Fruit fly (Drosophila melanogaster) whole organism, embryonic: ENCODE measurements around the gene Duba.

Source experiments
- CG1024 ChIP-seq: fragments of 200-800 bp; sonication (Bioruptor generic); IDR thresholded peaks from 2 replicates; pipeline ENCODE4 v1.3.6; 2022; ENCODE audit warnings: missing biosample characterization, missing genetic modification characterization
- CG10462 ChIP-seq: fragments of 200-800 bp; sonication (Bioruptor generic); optimal IDR thresholded peaks from 2 replicates; lab custom pipeline; 2016; ENCODE audit warnings: missing biosample characterization, missing genetic modification characterization
- CG11085 ChIP-seq: fragments of 200-800 bp; sonication (Bioruptor generic); IDR thresholded peaks from 2 replicates; pipeline ENCODE4 v1.3.6; 2022; ENCODE audit warnings: missing biosample characterization, missing genetic modification characterization
- CG11504 ChIP-seq: fragments of 200-800 bp; sonication (Bioruptor generic); optimal IDR thresholded peaks from 3 replicates; lab custom pipeline; 2019; ENCODE audit warnings: missing biosample characterization, mild to moderate bottlenecking, missing genetic modification characterization, moderate library complexity
- CG11696 ChIP-seq: fragments of 200-800 bp; sonication (Bioruptor generic); IDR thresholded peaks from 2 replicates; pipeline ENCODE4 v1.3.6; 2022; ENCODE audit warnings: missing biosample characterization, missing genetic modification characterization
- CG13287 ChIP-seq: fragments of 200-800 bp; sonication (Bioruptor generic); IDR thresholded peaks from 2 replicates; pipeline ENCODE4 v1.3.6; 2022; ENCODE audit warnings: missing biosample characterization, missing genetic modification characterization; ENCODE audit not compliant: partially characterized antibody
- CG13424 ChIP-seq: fragments of 200-800 bp; sonication (Bioruptor generic); optimal IDR thresholded peaks from 2 replicates; lab custom pipeline; 2019; ENCODE audit warnings: missing biosample characterization, mild to moderate bottlenecking, missing genetic modification characterization, moderate library complexity
- CG13894 ChIP-seq: fragments of 200-800 bp; sonication (Bioruptor generic); optimal IDR thresholded peaks from 3 replicates; lab custom pipeline; 2018; ENCODE audit warnings: missing biosample characterization, mild to moderate bottlenecking, missing genetic modification characterization, moderate library complexity
- CG3065 ChIP-seq: fragments of 200-800 bp; sonication (Bioruptor generic); optimal IDR thresholded peaks from 2 replicates; lab custom pipeline; 2016; ENCODE audit warnings: missing biosample characterization, missing genetic modification characterization
- CG31388 ChIP-seq: fragments of 200-800 bp; sonication (Bioruptor generic); optimal IDR thresholded peaks from 2 replicates; lab custom pipeline; 2016; ENCODE audit warnings: missing biosample characterization, missing genetic modification characterization
- CG34224 ChIP-seq: fragments of 200-800 bp; sonication (Bioruptor generic); IDR thresholded peaks from 3 replicates; pipeline ENCODE4 v1.3.6; 2022; ENCODE audit warnings: missing biosample characterization, missing genetic modification characterization; ENCODE audit not compliant: partially characterized antibody
- CG34376 ChIP-seq: fragments of 200-800 bp; sonication (Bioruptor generic); optimal IDR thresholded peaks from 2 replicates; lab custom pipeline; 2018; ENCODE audit warnings: missing biosample characterization, mild to moderate bottlenecking, missing genetic modification characterization
- CG4707 ChIP-seq: fragments of 200-800 bp; sonication (Bioruptor generic); optimal IDR thresholded peaks from 2 replicates; lab custom pipeline; 2018; ENCODE audit warnings: missing biosample characterization, mild to moderate bottlenecking, missing genetic modification characterization, moderate library complexity
- CG7786 ChIP-seq: fragments of 200-800 bp; sonication (Bioruptor generic); optimal IDR thresholded peaks from 2 replicates; lab custom pipeline; 2016; ENCODE audit warnings: missing biosample characterization, missing genetic modification characterization
- CG9215 ChIP-seq: fragments of 200-800 bp; sonication (Bioruptor generic); IDR thresholded peaks from 2 replicates; pipeline ENCODE4 v1.3.6; 2022; ENCODE audit warnings: missing biosample characterization, missing genetic modification characterization
- CG9932 ChIP-seq: fragments of 200-800 bp; sonication (Bioruptor generic); IDR thresholded peaks from 2 replicates; pipeline ENCODE4 v1.3.6; 2022; ENCODE audit warnings: missing biosample characterization, missing genetic modification characterization
- D ChIP-seq, 2 experiments: fragments of 200-800 bp in 1 of 2; fragments of >200 bp in 1 of 2; sonication (Bioruptor generic) in 1 of 2; optimal IDR thresholded peaks; 2 replicates in 1 of 2; 3 replicates in 1 of 2; lab custom pipeline; 2017; ENCODE audit warnings: mild to moderate bottlenecking in 1 of 2, missing biosample characterization in 1 of 2, missing genetic modification characterization in 1 of 2, missing genetic modification reagents in 1 of 2
- D19A ChIP-seq: fragments of 200-800 bp; optimal IDR thresholded peaks from 3 replicates; lab custom pipeline; 2019; ENCODE audit warnings: missing biosample characterization, mild to moderate bottlenecking, missing genetic modification characterization, moderate library complexity
- Fer2 ChIP-seq: fragments of 200-800 bp; sonication (Bioruptor generic); optimal IDR thresholded peaks from 2 replicates; lab custom pipeline; 2018; ENCODE audit warnings: missing biosample characterization, mild to moderate bottlenecking, missing genetic modification characterization, moderate library complexity
- HmgZ ChIP-seq: fragments of 200-800 bp; sonication (Bioruptor generic); optimal IDR thresholded peaks from 2 replicates; lab custom pipeline; 2018; ENCODE audit warnings: missing biosample characterization, mild to moderate bottlenecking, missing genetic modification characterization
- Nf-YA ChIP-seq: fragments of 200-800 bp; sonication (Bioruptor generic); IDR thresholded peaks from 2 replicates; pipeline ENCODE4 v1.3.6; 2022; ENCODE audit warnings: missing biosample characterization, missing genetic modification characterization
- Nf-YC ChIP-seq: fragments of 200-800 bp; optimal IDR thresholded peaks from 3 replicates; lab custom pipeline; 2019; ENCODE audit warnings: missing biosample characterization, mild to moderate bottlenecking, missing genetic modification characterization, moderate library complexity
- Pdp1 ChIP-seq, 2 experiments: fragments of 200-800 bp; sonication (Bioruptor generic); optimal IDR thresholded peaks; 3 replicates each; lab custom pipeline; 2016; ENCODE audit warnings: missing biosample characterization in 2 of 2, missing genetic modification characterization in 2 of 2, mild to moderate bottlenecking in 1 of 2, moderate library complexity in 1 of 2
- Rx ChIP-seq: fragments of 200-800 bp; sonication (Bioruptor generic); IDR thresholded peaks from 2 replicates; pipeline ENCODE4 v1.3.6; 2022; ENCODE audit warnings: missing biosample characterization, missing genetic modification characterization
- Tbp ChIP-seq: fragments of >200 bp; optimal IDR thresholded peaks from 2 replicates; lab custom pipeline; 2018; ENCODE audit warnings: missing biosample characterization, missing genetic modification characterization
- Vsx1 ChIP-seq: fragments of 200-800 bp; sonication (Bioruptor generic); optimal IDR thresholded peaks from 2 replicates; lab custom pipeline; 2017; ENCODE audit warnings: missing biosample characterization, mild to moderate bottlenecking, missing genetic modification characterization, missing genetic modification reagents
- cas ChIP-seq: fragments of 200-800 bp; sonication (Bioruptor generic); IDR thresholded peaks from 2 replicates; pipeline ENCODE4 v1.3.6; 2022; ENCODE audit warnings: missing biosample characterization, missing genetic modification characterization
- danr ChIP-seq: fragments of 200-800 bp; sonication (Bioruptor generic); IDR thresholded peaks from 2 replicates; pipeline ENCODE4 v1.3.6; 2022; ENCODE audit warnings: missing biosample characterization, missing genetic modification characterization
- exex ChIP-seq: fragments of 200-800 bp; sonication (Bioruptor generic); optimal IDR thresholded peaks from 4 replicates; lab custom pipeline; 2018; ENCODE audit warnings: missing biosample characterization, mild to moderate bottlenecking, missing genetic modification characterization, moderate library complexity
- ftz-f1 ChIP-seq: fragments of 200-800 bp; sonication (Bioruptor generic); optimal IDR thresholded peaks from 2 replicates; lab custom pipeline; 2016; ENCODE audit warnings: missing biosample characterization, missing genetic modification characterization
- gce ChIP-seq: fragments of 200-800 bp; sonication (Bioruptor generic); IDR thresholded peaks from 3 replicates; pipeline ENCODE4 v1.3.6; 2022; ENCODE audit warnings: missing biosample characterization, missing genetic modification characterization
- gt ChIP-seq: fragments of 200-800 bp; sonication (Bioruptor generic); IDR thresholded peaks from 2 replicates; pipeline ENCODE4 v1.3.6; 2022; ENCODE audit warnings: missing biosample characterization, missing genetic modification characterization
- hbn ChIP-seq: fragments of 200-800 bp; sonication (Bioruptor generic); IDR thresholded peaks from 2 replicates; pipeline ENCODE4 v1.3.6; 2022; ENCODE audit warnings: missing biosample characterization, missing genetic modification characterization; ENCODE audit not compliant: partially characterized antibody
- kah ChIP-seq: fragments of 200-800 bp; sonication (Bioruptor generic); optimal IDR thresholded peaks from 2 replicates; lab custom pipeline; 2018; ENCODE audit warnings: missing biosample characterization, mild to moderate bottlenecking, missing genetic modification characterization
- lab ChIP-seq: fragments of 200-800 bp; sonication (Bioruptor generic); optimal IDR thresholded peaks from 3 replicates; lab custom pipeline; 2017; ENCODE audit warnings: missing biosample characterization, missing genetic modification characterization, mild to moderate bottlenecking, moderate library complexity, missing genetic modification reagents
- mirr ChIP-seq: fragments of 200-800 bp; sonication (Bioruptor generic); optimal IDR thresholded peaks from 3 replicates; lab custom pipeline; 2018; ENCODE audit warnings: missing biosample characterization, mild to moderate bottlenecking, missing genetic modification characterization
- onecut ChIP-seq: fragments of 200-800 bp; sonication (Bioruptor generic); IDR thresholded peaks from 2 replicates; pipeline ENCODE4 v1.3.6; 2022; ENCODE audit warnings: missing biosample characterization, missing genetic modification characterization
- pita ChIP-seq: fragments of 200-800 bp; sonication (Bioruptor generic); optimal IDR thresholded peaks from 2 replicates; lab custom pipeline; 2017; ENCODE audit warnings: missing biosample characterization, mild to moderate bottlenecking, missing genetic modification characterization
- pros ChIP-seq: fragments of 200-800 bp; sonication (Bioruptor generic); optimal IDR thresholded peaks from 3 replicates; lab custom pipeline; 2019; ENCODE audit warnings: missing biosample characterization, mild to moderate bottlenecking, missing genetic modification characterization, moderate library complexity
- sens ChIP-seq: fragments of 200-800 bp; sonication (Bioruptor generic); peaks from one replicate; lab custom pipeline; 2016; ENCODE audit warnings: missing biosample characterization, missing genetic modification characterization
- so ChIP-seq: fragments of 200-800 bp; sonication (Bioruptor generic); IDR thresholded peaks from 3 replicates; pipeline ENCODE4 v1.3.6; 2022; ENCODE audit warnings: missing biosample characterization, missing genetic modification characterization
- sug ChIP-seq: fragments of 200-800 bp; optimal IDR thresholded peaks from 2 replicates; lab custom pipeline; 2019; ENCODE audit warnings: missing biosample characterization, mild to moderate bottlenecking, missing genetic modification characterization, moderate library complexity
- tna ChIP-seq: fragments of 200-800 bp; sonication (Bioruptor generic); IDR thresholded peaks from 2 replicates; pipeline ENCODE4 v1.3.6; 2022; ENCODE audit warnings: missing biosample characterization, missing genetic modification characterization; ENCODE audit not compliant: partially characterized antibody
- wek ChIP-seq: fragments of 200-800 bp; sonication (Bioruptor generic); optimal IDR thresholded peaks from 3 replicates; lab custom pipeline; 2018; ENCODE audit warnings: missing biosample characterization, mild to moderate bottlenecking, missing genetic modification characterization, moderate library complexity

Gene Duba

dm6 chr3L:11623245-11623883 is 14.1 kb upstream of the Duba start (continued):
- TF ChIP-seq CG11085 = no peak
- TF ChIP-seq CG9215 (GFP tag; lab: Robert Waterston, UW) = no peak
- TF ChIP-seq CG9932 (GFP tag; lab: Robert Waterston, UW) = no peak
- no peak for TF ChIP-seq CG4707
- no peak for TF ChIP-seq CG7786 (GFP tag; lab: Kevin White, UChicago)
- TF ChIP-seq gce (GFP tag; lab: Robert Waterston, UW) = no peak
- TF ChIP-seq CG13287 (GFP tag; lab: Robert Waterston, UW) = peak; percentile 59
- TF ChIP-seq gt (GFP tag; lab: Robert Waterston, UW) = no peak
- TF ChIP-seq sug (tag; lab: Kevin White, UChicago) = no peak
- TF ChIP-seq HmgZ (tag; lab: Kevin White, UChicago) = peak; percentile 20
- TF ChIP-seq CG34224 = peak; percentile 25; the same call in 1 of the 3 replicates
- no peak for TF ChIP-seq Nf-YA (GFP tag; lab: Robert Waterston, UW)
- no peak for TF ChIP-seq pros (GFP tag; lab: Kevin White, UChicago)
- no peak for TF ChIP-seq ftz-f1 (GFP tag; lab: Kevin White, UChicago)
- TF ChIP-seq CG11504 = no peak

dm6 chr3L:11622750-11623149 is 13.5 kb upstream of the Duba start:
- no peak for TF ChIP-seq hbn (GFP tag; lab: Robert Waterston, UW)
- no peak for TF ChIP-seq CG11696 (GFP tag; lab: Robert Waterston, UW)
- no peak for TF ChIP-seq tna
- TF ChIP-seq sens (GFP tag; lab: Kevin White, UChicago) = peak; percentile 2
- TF ChIP-seq Nf-YC (tag; lab: Kevin White, UChicago) = no peak
- no peak for TF ChIP-seq D (optimal IDR thresholded peaks at IDR 0.05; lab: Kevin White, UChicago)
- TF ChIP-seq D (GFP tag; optimal IDR thresholded peaks at IDR 0.05; lab: Kevin White, UChicago) = no peak
- peak in 1 of 2 experiments; percentile 13 for TF ChIP-seq Pdp1 (GFP tag; optimal IDR thresholded peaks at IDR 0.05; lab: Kevin White, UChicago)
- TF ChIP-seq wek (GFP tag; lab: Kevin White, UChicago) = no peak
- TF ChIP-seq lab (GFP tag; lab: Kevin White, UChicago) = no peak
- TF ChIP-seq mirr (GFP tag; lab: Kevin White, UChicago) = peak; percentile 51
- no peak for TF ChIP-seq CG13424
- no peak for TF ChIP-seq onecut (GFP tag; lab: Robert Waterston, UW)
- TF ChIP-seq exex (tag; lab: Kevin White, UChicago) = peak; percentile 83
- no peak for TF ChIP-seq so (GFP tag; lab: Robert Waterston, UW)
- peak; percentile 23 for TF ChIP-seq CG34376
- TF ChIP-seq Vsx1 = peak; percentile 0
- TF ChIP-seq D19A = peak; percentile 41
- no peak for TF ChIP-seq Tbp (GFP tag; lab: Kevin White, UChicago)
- no peak for TF ChIP-seq CG10462 (GFP tag; lab: Kevin White, UChicago)
- no peak for TF ChIP-seq ftz-f1 (GFP tag; lab: Kevin White, UChicago)
- TF ChIP-seq pita = no peak
- TF ChIP-seq kah (GFP tag; lab: Kevin White, UChicago) = no peak
- TF ChIP-seq CG1024 (GFP tag; lab: Robert Waterston, UW) = no peak
- TF ChIP-seq cas (GFP tag; lab: Robert Waterston, UW) = no peak
- no peak for TF ChIP-seq CG13894 (tag; lab: Kevin White, UChicago)
- no peak for TF ChIP-seq CG31388 (GFP tag; lab: Kevin White, UChicago)
- TF ChIP-seq CG3065 (GFP tag; lab: Kevin White, UChicago) = no peak
- no peak for TF ChIP-seq danr (GFP tag; lab: Robert Waterston, UW)
- no peak for TF ChIP-seq Rx (GFP tag; lab: Robert Waterston, UW)
- TF ChIP-seq sug (tag; lab: Kevin White, UChicago) = peak; percentile 44
- TF ChIP-seq Fer2 (tag; lab: Kevin White, UChicago) = no peak
